Fruit fly (Drosophila melanogaster) whole organism, embryonic: ENCODE results near the gene CG31542.

Source experiments
- Awh ChIP-seq: fragments of 200-800 bp; sonication (Bioruptor generic); IDR thresholded peaks from 2 replicates; pipeline ENCODE4, ENCODE4 v1.3.6; 2022; ENCODE audit warnings: missing biosample characterization, missing genetic modification characterization
- BEAF-32 ChIP-seq: fragments of 200-800 bp; sonication (Bioruptor generic); optimal IDR thresholded peaks from 3 replicates; lab custom pipeline; 2017; ENCODE audit warnings: missing biosample characterization, missing genetic modification characterization, mild to moderate bottlenecking, moderate library complexity, missing genetic modification reagents
- Bgb ChIP-seq: fragments of 200-800 bp; sonication (Bioruptor generic); IDR thresholded peaks from 2 replicates; pipeline ENCODE4 v1.3.6; 2022; ENCODE audit warnings: missing biosample characterization, missing genetic modification characterization; ENCODE audit not compliant: partially characterized antibody
- CG1024 ChIP-seq: fragments of 200-800 bp; sonication (Bioruptor generic); IDR thresholded peaks from 2 replicates; pipeline ENCODE4 v1.3.6; 2022; ENCODE audit warnings: missing biosample characterization, missing genetic modification characterization
- CG11504 ChIP-seq: fragments of 200-800 bp; sonication (Bioruptor generic); optimal IDR thresholded peaks from 3 replicates; lab custom pipeline; 2019; ENCODE audit warnings: missing biosample characterization, mild to moderate bottlenecking, missing genetic modification characterization, moderate library complexity
- CG11695 ChIP-seq: fragments of 200-800 bp; sonication (Bioruptor generic); IDR thresholded peaks from 3 replicates; pipeline ENCODE4 v1.3.6; 2022; ENCODE audit warnings: missing biosample characterization, missing genetic modification characterization
- CG12391 ChIP-seq: fragments of 200-800 bp; sonication (Bioruptor generic); optimal IDR thresholded peaks from 3 replicates; lab custom pipeline; 2018; ENCODE audit warnings: missing biosample characterization, mild to moderate bottlenecking, missing genetic modification characterization, moderate library complexity
- CG13624 ChIP-seq: fragments of 200-800 bp; sonication (Bioruptor generic); optimal IDR thresholded peaks from 2 replicates; lab custom pipeline; 2016; ENCODE audit warnings: missing biosample characterization, missing genetic modification characterization
- CG1529 ChIP-seq: fragments of 200-800 bp; sonication (Bioruptor generic); optimal IDR thresholded peaks from 3 replicates; lab custom pipeline; 2018; ENCODE audit warnings: missing biosample characterization, missing genetic modification characterization
- CG15514 ChIP-seq: fragments of 200-800 bp; sonication (Bioruptor generic); optimal IDR thresholded peaks from 3 replicates; lab custom pipeline; 2017; ENCODE audit warnings: missing biosample characterization, missing genetic modification characterization, mild to moderate bottlenecking, moderate library complexity, missing genetic modification reagents
- CG2116 ChIP-seq: fragments of 200-800 bp; sonication (Bioruptor generic); optimal IDR thresholded peaks from 3 replicates; lab custom pipeline; 2018; ENCODE audit warnings: missing biosample characterization, mild to moderate bottlenecking, missing genetic modification characterization
- CG30020 ChIP-seq: fragments of 200-800 bp; optimal IDR thresholded peaks from 2 replicates; lab custom pipeline; 2019; ENCODE audit warnings: missing biosample characterization, mild to moderate bottlenecking, missing genetic modification characterization, moderate library complexity
- CG3407 ChIP-seq: fragments of 200-800 bp; sonication (Bioruptor generic); optimal IDR thresholded peaks from 2 replicates; lab custom pipeline; 2018; ENCODE audit warnings: missing biosample characterization, mild to moderate bottlenecking, missing genetic modification characterization
- CG34224 ChIP-seq: fragments of 200-800 bp; sonication (Bioruptor generic); IDR thresholded peaks from 3 replicates; pipeline ENCODE4 v1.3.6; 2022; ENCODE audit warnings: missing biosample characterization, missing genetic modification characterization; ENCODE audit not compliant: partially characterized antibody
- CG3995 ChIP-seq: fragments of 200-800 bp; sonication (Bioruptor generic); optimal IDR thresholded peaks from 3 replicates; lab custom pipeline; 2016; ENCODE audit warnings: missing biosample characterization, missing genetic modification characterization
- CG6175 ChIP-seq: fragments of 200-800 bp; sonication (Bioruptor generic); IDR thresholded peaks from 3 replicates; pipeline ENCODE4 v1.3.6; 2022; ENCODE audit warnings: missing biosample characterization, missing genetic modification characterization
- CG6791 ChIP-seq: fragments of 200-800 bp; sonication (Bioruptor generic); IDR thresholded peaks from 3 replicates; pipeline ENCODE4 v1.3.6; 2022; ENCODE audit warnings: missing biosample characterization, missing genetic modification characterization; ENCODE audit not compliant: partially characterized antibody
- CG7556 ChIP-seq: fragments of 200-800 bp; sonication (Bioruptor generic); optimal IDR thresholded peaks from 2 replicates; lab custom pipeline; 2017; ENCODE audit warnings: missing biosample characterization, mild to moderate bottlenecking, missing genetic modification characterization
- CG7839 ChIP-seq: fragments of 200-800 bp; sonication (Bioruptor generic); optimal IDR thresholded peaks from 3 replicates; lab custom pipeline; 2018; ENCODE audit warnings: missing biosample characterization, mild to moderate bottlenecking, missing genetic modification characterization, moderate library complexity
- CG8388 ChIP-seq: fragments of 200-800 bp; sonication (Bioruptor generic); optimal IDR thresholded peaks from 2 replicates; lab custom pipeline; 2019; ENCODE audit warnings: missing biosample characterization, mild to moderate bottlenecking, missing genetic modification characterization, moderate library complexity
- CHES-1-like ChIP-seq: fragments of 200-800 bp; sonication (Bioruptor generic); optimal IDR thresholded peaks from 2 replicates; lab custom pipeline; 2016; ENCODE audit warnings: missing biosample characterization, missing genetic modification characterization
- Dref ChIP-seq: fragments of 200-800 bp; sonication (Bioruptor generic); IDR thresholded peaks from 2 replicates; pipeline ENCODE4 v1.3.6; 2022; ENCODE audit warnings: missing biosample characterization, missing genetic modification characterization
- Lhr ChIP-seq: fragments of 200-800 bp; sonication (Bioruptor generic); optimal IDR thresholded peaks from 3 replicates; lab custom pipeline; 2017; ENCODE audit warnings: mild to moderate bottlenecking, missing biosample characterization, missing genetic modification reagents, missing genetic modification characterization
- MBD-R2 ChIP-seq: fragments of 200-800 bp; sonication (Bioruptor generic); IDR thresholded peaks from 2 replicates; pipeline ENCODE4 v1.3.6; 2022; ENCODE audit warnings: missing biosample characterization, missing genetic modification characterization
- Oli ChIP-seq: fragments of 200-800 bp; sonication (Bioruptor generic); optimal IDR thresholded peaks from 2 replicates; lab custom pipeline; 2018; ENCODE audit warnings: missing biosample characterization, mild to moderate bottlenecking, missing genetic modification characterization, moderate library complexity
- Opbp ChIP-seq: fragments of 200-800 bp; sonication (Bioruptor generic); IDR thresholded peaks from 3 replicates; pipeline ENCODE4 v1.3.6; 2022; ENCODE audit warnings: missing biosample characterization, missing genetic modification characterization; ENCODE audit not compliant: partially characterized antibody
- Sin3A ChIP-seq: fragments of >200 bp; optimal IDR thresholded peaks from 2 replicates; lab custom pipeline; 2018
- Sry-δ ChIP-seq: fragments of 200-800 bp; sonication (Bioruptor generic); optimal IDR thresholded peaks from 2 replicates; lab custom pipeline; 2016; ENCODE audit warnings: missing biosample characterization, missing genetic modification characterization
- ap ChIP-seq: fragments of 200-800 bp; sonication (Bioruptor generic); IDR thresholded peaks from 2 replicates; pipeline ENCODE4 v1.3.6; 2022; ENCODE audit warnings: missing biosample characterization, missing genetic modification characterization
- bbx ChIP-seq: fragments of 200-800 bp; sonication (Bioruptor generic); IDR thresholded peaks from 2 replicates; pipeline ENCODE4 v1.3.6; 2022; ENCODE audit warnings: missing biosample characterization, missing genetic modification characterization; ENCODE audit not compliant: partially characterized antibody
- bowl ChIP-seq: fragments of 200-800 bp; sonication (Bioruptor generic); IDR thresholded peaks from 2 replicates; pipeline ENCODE4 v1.3.6; 2022; ENCODE audit warnings: missing biosample characterization, missing genetic modification characterization
- chinmo ChIP-seq: fragments of 200-800 bp; sonication (Bioruptor generic); IDR thresholded peaks from 4 replicates; pipeline ENCODE4 v1.3.6; 2022; ENCODE audit warnings: missing biosample characterization, missing genetic modification characterization; ENCODE audit not compliant: partially characterized antibody
- ci ChIP-seq: fragments of 200-800 bp; sonication (Bioruptor generic); IDR thresholded peaks from 3 replicates; pipeline ENCODE4 v1.3.6; 2022; ENCODE audit warnings: missing biosample characterization, missing genetic modification characterization
- disco-r ChIP-seq: fragments of 200-800 bp; sonication (Bioruptor generic); optimal IDR thresholded peaks from 2 replicates; lab custom pipeline; 2016; ENCODE audit warnings: missing biosample characterization, missing genetic modification characterization
- dm ChIP-seq: fragments of 200-800 bp; sonication (Bioruptor generic); optimal IDR thresholded peaks from 3 replicates; lab custom pipeline; 2016; ENCODE audit warnings: missing biosample characterization, missing genetic modification characterization
- en ChIP-seq: fragments of 200-800 bp; sonication (Bioruptor generic); optimal IDR thresholded peaks from 2 replicates; lab custom pipeline; 2016; ENCODE audit warnings: missing biosample characterization, missing genetic modification characterization
- exex ChIP-seq: fragments of 200-800 bp; sonication (Bioruptor generic); optimal IDR thresholded peaks from 4 replicates; lab custom pipeline; 2018; ENCODE audit warnings: missing biosample characterization, mild to moderate bottlenecking, missing genetic modification characterization, moderate library complexity
- gsb ChIP-seq: fragments of 200-800 bp; sonication (Bioruptor generic); IDR thresholded peaks from 2 replicates; pipeline ENCODE4 v1.3.6; 2022; ENCODE audit warnings: missing biosample characterization, missing genetic modification characterization
- gt ChIP-seq: fragments of 200-800 bp; sonication (Bioruptor generic); IDR thresholded peaks from 2 replicates; pipeline ENCODE4 v1.3.6; 2022; ENCODE audit warnings: missing biosample characterization, missing genetic modification characterization
- hbn ChIP-seq: fragments of 200-800 bp; sonication (Bioruptor generic); IDR thresholded peaks from 2 replicates; pipeline ENCODE4 v1.3.6; 2022; ENCODE audit warnings: missing biosample characterization, missing genetic modification characterization; ENCODE audit not compliant: partially characterized antibody
- kah ChIP-seq: fragments of 200-800 bp; sonication (Bioruptor generic); optimal IDR thresholded peaks from 2 replicates; lab custom pipeline; 2018; ENCODE audit warnings: missing biosample characterization, mild to moderate bottlenecking, missing genetic modification characterization
- row ChIP-seq: fragments of 200-800 bp; sonication (Bioruptor generic); IDR thresholded peaks from 3 replicates; pipeline ENCODE4 v1.3.6; 2022; ENCODE audit warnings: missing biosample characterization, missing genetic modification characterization
- sna ChIP-seq: fragments of 200-800 bp; sonication (Bioruptor generic); IDR thresholded peaks from 2 replicates; pipeline ENCODE4 v1.3.6; 2022; ENCODE audit warnings: missing biosample characterization, missing genetic modification characterization; ENCODE audit not compliant: partially characterized antibody
- ttk ChIP-seq: fragments of 200-800 bp; sonication (Bioruptor generic); IDR thresholded peaks from 2 replicates; pipeline ENCODE4 v2.1.2; 2022; ENCODE audit warnings: missing biosample characterization, missing genetic modification characterization
- vvl ChIP-seq: fragments of 200-800 bp; sonication (Bioruptor generic); IDR thresholded peaks from 2 replicates; pipeline ENCODE4 v1.3.6; 2022; ENCODE audit warnings: missing biosample characterization, missing genetic modification characterization

CG31542 gene

dm6 chr3R:5374720-5375119 is 5.4 kb downstream of the CG31542 start, which contains the start of the genes hd and CG14667 (continued):
- TF ChIP-seq CG3995 (peak; percentile 4), Lhr (GFP tag; lab: Kevin White, UChicago) (peak; percentile 5), sna (GFP tag; lab: Robert Waterston, UW) (peak; percentile 66; the same call in 1 of the 2 replicates), CG6175 (no peak), en (no peak), Bgb (GFP tag; lab: Robert Waterston, UW) (peak; percentile 32; the same call in 1 of the 2 replicates), CG30020 (tag; lab: Kevin White, UChicago) (peak; percentile 45), chinmo (GFP tag; lab: Robert Waterston, UW) (0 out of 4 replicates have a peak, but pooled peaks have one; percentile 45), Dref (GFP tag; lab: Robert Waterston, UW) (peak; percentile 80), CG6791 (GFP tag; lab: Robert Waterston, UW) (0 out of 3 replicates have a peak, but pooled peaks have one; percentile 45), Sry-δ (GFP tag; lab: Kevin White, UChicago) (peak; percentile 67), CHES-1-like (peak; percentile 10), gt (GFP tag; lab: Robert Waterston, UW) (no peak), CG12391 (tag; lab: Kevin White, UChicago) (peak; percentile 32), bbx (peak; percentile 26; the same call in 1 of the 2 replicates), dm (GFP tag; lab: Kevin White, UChicago) (no peak), CG11695 (0 out of 3 replicates have a peak, but pooled peaks have one; percentile 8), gsb (GFP tag; lab: Robert Waterston, UW) (no peak), CG34224 (GFP tag; lab: Robert Waterston, UW) (peak; percentile 59; the same call in 2 of the 3 replicates), Sin3A (peak; percentile 33), BEAF-32 (GFP tag; lab: Kevin White, UChicago) (peak; percentile 77), Oli (tag; lab: Kevin White, UChicago) (no peak), ci (GFP tag; lab: Robert Waterston, UW) (no peak), CG7839 (no peak), CG1024 (no peak), vvl (GFP tag; lab: Robert Waterston, UW) (0 out of 2 replicates have a peak, but pooled peaks have one; percentile 20), kah (GFP tag; lab: Kevin White, UChicago) (no peak), CG3407 (GFP tag; lab: Kevin White, UChicago) (no peak), CG1529 (GFP tag; lab: Kevin White, UChicago) (no peak), exex (tag; lab: Kevin White, UChicago) (peak; percentile 30), ap (GFP tag; lab: Robert Waterston, UW) (no peak), ttk (GFP tag; lab: Robert Waterston, UW) (no peak), hbn (GFP tag; lab: Robert Waterston, UW) (peak; percentile 47; the same call in 1 of the 2 replicates), Awh (0 out of 2 replicates have a peak, but pooled peaks have one; percentile 7), MBD-R2 (GFP tag; lab: Robert Waterston, UW) (peak; percentile 53), CG13624 (GFP tag; lab: Kevin White, UChicago) (peak; percentile 21), CG11504 (no peak), bowl (GFP tag; lab: Robert Waterston, UW) (no peak), CG8388 (GFP tag; lab: Kevin White, UChicago) (no peak), row (GFP tag; lab: Robert Waterston, UW) (0 out of 3 replicates have a peak, but pooled peaks have one; percentile 42), CG15514 (GFP tag; lab: Kevin White, UChicago) (peak; percentile 66), CG2116 (GFP tag; lab: Kevin White, UChicago) (peak; percentile 80), Opbp (0 out of 3 replicates have a peak, but pooled peaks have one; percentile 4), CG7556 (no peak), disco-r (no peak)
